Fruit fly (Drosophila melanogaster) whole organism, embryonic: ENCODE results near the gene Tom40.

ENCODE experiments used
- ATbp ChIP-seq: fragments of 200-800 bp; sonication (Bioruptor generic); optimal IDR thresholded peaks from 2 replicates; lab custom pipeline; 2017; ENCODE audit warnings: missing biosample characterization, mild to moderate bottlenecking, missing genetic modification characterization, missing genetic modification reagents
- B-H2 ChIP-seq: fragments of 200-800 bp; sonication (Bioruptor generic); optimal IDR thresholded peaks from 2 replicates; lab custom pipeline; 2018; ENCODE audit warnings: missing biosample characterization, mild to moderate bottlenecking, missing genetic modification characterization
- CG10274 ChIP-seq: fragments of 200-800 bp; sonication (Bioruptor generic); optimal IDR thresholded peaks from 3 replicates; lab custom pipeline; 2017; ENCODE audit warnings: missing biosample characterization, mild to moderate bottlenecking, missing genetic modification characterization
- CG10431 ChIP-seq: fragments of 200-800 bp; sonication (Bioruptor generic); optimal IDR thresholded peaks from 3 replicates; lab custom pipeline; 2018; ENCODE audit warnings: missing biosample characterization, mild to moderate bottlenecking, missing genetic modification characterization
- CG13296 ChIP-seq: fragments of 200-800 bp; sonication (Bioruptor generic); optimal IDR thresholded peaks from 3 replicates; lab custom pipeline; 2018; ENCODE audit warnings: missing biosample characterization, mild to moderate bottlenecking, missing genetic modification characterization
- CG13624 ChIP-seq: fragments of 200-800 bp; sonication (Bioruptor generic); optimal IDR thresholded peaks from 2 replicates; lab custom pipeline; 2016; ENCODE audit warnings: missing biosample characterization, missing genetic modification characterization
- CG14441 ChIP-seq: fragments of 200-800 bp; sonication (Bioruptor generic); IDR thresholded peaks from 2 replicates; pipeline ENCODE4 v1.3.6; 2022; ENCODE audit warnings: missing biosample characterization, missing genetic modification characterization
- CG16863 ChIP-seq: fragments of 200-800 bp; sonication (Bioruptor generic); optimal IDR thresholded peaks from 3 replicates; lab custom pipeline; 2016; ENCODE audit warnings: missing biosample characterization, missing genetic modification characterization
- CG17186 ChIP-seq: fragments of 200-800 bp; sonication (Bioruptor generic); optimal IDR thresholded peaks from 3 replicates; lab custom pipeline; 2017; ENCODE audit warnings: missing biosample characterization, missing genetic modification reagents, missing genetic modification characterization
- CG17612 ChIP-seq: fragments of 200-800 bp; sonication (Bioruptor generic); IDR thresholded peaks from 2 replicates; pipeline ENCODE4 v1.3.6; 2022; ENCODE audit warnings: missing biosample characterization, missing genetic modification characterization
- CG18476 ChIP-seq: fragments of 200-800 bp; sonication (Bioruptor generic); optimal IDR thresholded peaks from 2 replicates; lab custom pipeline; 2016; ENCODE audit warnings: missing biosample characterization, mild to moderate bottlenecking, missing genetic modification characterization
- CG2202 ChIP-seq: fragments of 200-800 bp; sonication (Bioruptor generic); optimal IDR thresholded peaks from 2 replicates; lab custom pipeline; 2018; ENCODE audit warnings: missing biosample characterization, mild to moderate bottlenecking, missing genetic modification characterization
- CG4360 ChIP-seq: fragments of 200-800 bp; sonication (Bioruptor generic); IDR thresholded peaks from 2 replicates; pipeline ENCODE4 v1.3.6; 2022; ENCODE audit warnings: missing biosample characterization, missing genetic modification characterization
- CG4730 ChIP-seq: fragments of 200-800 bp; sonication (Bioruptor generic); IDR thresholded peaks from 2 replicates; pipeline ENCODE4 v1.3.6; 2022; ENCODE audit warnings: missing biosample characterization, missing genetic modification characterization
- CG7556 ChIP-seq: fragments of 200-800 bp; sonication (Bioruptor generic); optimal IDR thresholded peaks from 2 replicates; lab custom pipeline; 2017; ENCODE audit warnings: missing biosample characterization, mild to moderate bottlenecking, missing genetic modification characterization
- CG7987 ChIP-seq: fragments of 200-800 bp; sonication (Bioruptor generic); optimal IDR thresholded peaks from 2 replicates; lab custom pipeline; 2018; ENCODE audit warnings: missing biosample characterization, mild to moderate bottlenecking, missing genetic modification characterization, moderate library complexity
- CG8281 ChIP-seq: fragments of 200-800 bp; sonication (Bioruptor generic); optimal IDR thresholded peaks from 2 replicates; lab custom pipeline; 2018; ENCODE audit warnings: missing biosample characterization, mild to moderate bottlenecking, missing genetic modification characterization, moderate library complexity
- CG8924 ChIP-seq: fragments of 200-800 bp; optimal IDR thresholded peaks from 3 replicates; lab custom pipeline; 2019; ENCODE audit warnings: missing biosample characterization, mild to moderate bottlenecking, missing genetic modification characterization, moderate library complexity
- CG9817 ChIP-seq: fragments of 200-800 bp; sonication (Bioruptor generic); optimal IDR thresholded peaks from 2 replicates; lab custom pipeline; 2018; ENCODE audit warnings: missing biosample characterization, mild to moderate bottlenecking, missing genetic modification characterization, moderate library complexity
- H15 ChIP-seq: fragments of 200-800 bp; sonication (Bioruptor generic); IDR thresholded peaks from 3 replicates; pipeline ENCODE4 v1.3.6; 2022; ENCODE audit warnings: missing biosample characterization, missing genetic modification characterization
- HLH3B ChIP-seq: fragments of 200-800 bp; sonication (Bioruptor generic); IDR thresholded peaks from 2 replicates; pipeline ENCODE4 v1.3.6; 2022; ENCODE audit warnings: missing biosample characterization, missing genetic modification characterization
- Hey ChIP-seq: fragments of 200-800 bp; sonication (Bioruptor generic); optimal IDR thresholded peaks from 3 replicates; lab custom pipeline; 2018; ENCODE audit warnings: missing biosample characterization, mild to moderate bottlenecking, missing genetic modification characterization
- HmgD ChIP-seq: fragments of 200-800 bp; sonication (Bioruptor generic); optimal IDR thresholded peaks from 3 replicates; lab custom pipeline; 2016; ENCODE audit warnings: missing biosample characterization, missing genetic modification characterization
- Hr3 ChIP-seq: fragments of 200-800 bp; sonication (Bioruptor generic); optimal IDR thresholded peaks from 3 replicates; lab custom pipeline; 2016; ENCODE audit warnings: missing biosample characterization, missing genetic modification characterization
- MBD-R2 ChIP-seq: fragments of 200-800 bp; sonication (Bioruptor generic); IDR thresholded peaks from 2 replicates; pipeline ENCODE4 v1.3.6; 2022; ENCODE audit warnings: missing biosample characterization, missing genetic modification characterization
- Spps ChIP-seq: fragments of 200-800 bp; sonication (Bioruptor generic); optimal IDR thresholded peaks from 2 replicates; lab custom pipeline; 2018; ENCODE audit warnings: missing biosample characterization, mild to moderate bottlenecking, missing genetic modification characterization
- Ssrp ChIP-seq: fragments of 200-800 bp; sonication (Bioruptor generic); optimal IDR thresholded peaks from 2 replicates; lab custom pipeline; 2018; ENCODE audit warnings: missing biosample characterization, mild to moderate bottlenecking, missing genetic modification characterization, moderate library complexity
- ash1 ChIP-seq: fragments of 200-800 bp; sonication (Bioruptor generic); optimal IDR thresholded peaks from 2 replicates; lab custom pipeline; 2018; ENCODE audit warnings: missing biosample characterization, mild to moderate bottlenecking, missing genetic modification characterization
- bcd ChIP-seq: fragments of 200-800 bp; sonication (Bioruptor generic); optimal IDR thresholded peaks from 2 replicates; lab custom pipeline; 2017; ENCODE audit warnings: missing biosample characterization, mild to moderate bottlenecking, missing genetic modification characterization
- crc ChIP-seq: fragments of 200-800 bp; sonication (Bioruptor generic); optimal IDR thresholded peaks from 2 replicates; lab custom pipeline; 2016; ENCODE audit warnings: missing biosample characterization, missing genetic modification characterization
- dmrt99B ChIP-seq: fragments of 200-800 bp; sonication (Bioruptor generic); optimal IDR thresholded peaks from 2 replicates; lab custom pipeline; 2018; ENCODE audit warnings: missing biosample characterization, mild to moderate bottlenecking, missing genetic modification characterization, moderate library complexity
- esg ChIP-seq: fragments of 200-800 bp; sonication (Bioruptor generic); conservative IDR thresholded peaks from 2 replicates; pipeline ENCODE4 v1.3.6; 2022; ENCODE audit warnings: missing biosample characterization, missing genetic modification characterization
- lab ChIP-seq: fragments of 200-800 bp; sonication (Bioruptor generic); optimal IDR thresholded peaks from 3 replicates; lab custom pipeline; 2017; ENCODE audit warnings: missing biosample characterization, missing genetic modification characterization, mild to moderate bottlenecking, moderate library complexity, missing genetic modification reagents
- luna ChIP-seq: fragments of 200-800 bp; sonication (Bioruptor generic); optimal IDR thresholded peaks from 2 replicates; lab custom pipeline; 2016; ENCODE audit warnings: missing biosample characterization, missing genetic modification characterization
- p53 ChIP-seq: fragments of 200-800 bp; sonication (Bioruptor generic); optimal IDR thresholded peaks from 2 replicates; lab custom pipeline; 2016; ENCODE audit warnings: missing biosample characterization, missing genetic modification characterization
- peb ChIP-seq: fragments of 200-800 bp; sonication (Bioruptor generic); IDR thresholded peaks from 2 replicates; pipeline ENCODE4 v1.3.6; 2022; ENCODE audit warnings: missing biosample characterization, missing genetic modification characterization
- pum ChIP-seq: fragments of 200-800 bp; sonication (Bioruptor generic); optimal IDR thresholded peaks from 2 replicates; lab custom pipeline; 2016; ENCODE audit warnings: missing biosample characterization, missing genetic modification characterization
- pzg ChIP-seq: fragments of 200-800 bp; sonication (Bioruptor generic); optimal IDR thresholded peaks from 3 replicates; lab custom pipeline; 2018; ENCODE audit warnings: missing biosample characterization, mild to moderate bottlenecking, missing genetic modification characterization, moderate library complexity
- ro ChIP-seq: fragments of 200-800 bp; sonication (Bioruptor generic); IDR thresholded peaks from 2 replicates; pipeline ENCODE4 v1.3.6; 2022; ENCODE audit warnings: missing biosample characterization, missing genetic modification characterization
- sd ChIP-seq: fragments of 200-800 bp; sonication (Bioruptor generic); optimal IDR thresholded peaks from 3 replicates; lab custom pipeline; 2018; ENCODE audit warnings: missing biosample characterization, mild to moderate bottlenecking, missing genetic modification characterization, moderate library complexity
- slbo ChIP-seq: fragments of 200-800 bp; sonication (Bioruptor generic); IDR thresholded peaks from 2 replicates; pipeline ENCODE4 v1.3.6; 2022; ENCODE audit warnings: missing biosample characterization, missing genetic modification characterization
- so ChIP-seq: fragments of 200-800 bp; sonication (Bioruptor generic); IDR thresholded peaks from 3 replicates; pipeline ENCODE4 v1.3.6; 2022; ENCODE audit warnings: missing biosample characterization, missing genetic modification characterization
- tgo ChIP-seq: fragments of 200-800 bp; sonication (Bioruptor generic); IDR thresholded peaks from 3 replicates; pipeline ENCODE4 v1.3.6; 2022; ENCODE audit warnings: missing biosample characterization, missing genetic modification characterization
- tin ChIP-seq: fragments of 200-800 bp; sonication (Bioruptor generic); optimal IDR thresholded peaks from 3 replicates; lab custom pipeline; 2016; ENCODE audit warnings: missing biosample characterization, missing genetic modification characterization

Gene Tom40

dm6 chrX:7703001-7703864, 33.5 kb upstream of the Tom40 start (continued):
- TF ChIP-seq Spps (tag; lab: Kevin White, UChicago) (peak; percentile 5), pum (peak; percentile 95), MBD-R2 (GFP tag; lab: Robert Waterston, UW) (peak; percentile 47; the same call in 1 of the 2 replicates), esg (GFP tag; lab: Robert Waterston, UW) (peak; percentile 38; the same call in 1 of the 2 replicates), Hey (peak; percentile 30), CG16863 (GFP tag; lab: Kevin White, UChicago) (peak; percentile 16), Ssrp (tag; lab: Kevin White, UChicago) (peak; percentile 92), slbo (peak; percentile 84), CG10431 (GFP tag; lab: Kevin White, UChicago) (peak; percentile 37), peb (GFP tag; lab: Robert Waterston, UW) (peak; percentile 9; the same call in 1 of the 2 replicates), so (GFP tag; lab: Robert Waterston, UW) (peak; percentile 46; the same call in 1 of the 3 replicates), ATbp (GFP tag; lab: Kevin White, UChicago) (peak; percentile 18), CG13296 (peak; percentile 51), bcd (GFP tag; lab: Kevin White, UChicago) (peak; percentile 84), Hr3 (GFP tag; lab: Kevin White, UChicago) (peak; percentile 13), CG7556 (peak; percentile 24), B-H2 (peak; percentile 74), CG10274 (peak; percentile 38), sd (tag; lab: Kevin White, UChicago) (peak; percentile 77), H15 (GFP tag; lab: Robert Waterston, UW) (peak; percentile 32; the same call in 2 of the 3 replicates), CG8281 (tag; lab: Kevin White, UChicago) (peak; percentile 66), dmrt99B (tag; lab: Kevin White, UChicago) (peak; percentile 91), CG2202 (peak; percentile 72), CG13624 (peak; percentile 29), p53 (GFP tag; lab: Kevin White, UChicago) (peak; percentile 84), HLH3B (GFP tag; lab: Robert Waterston, UW) (peak; percentile 67), CG4730 (GFP tag; lab: Robert Waterston, UW) (peak; percentile 37; the same call in 1 of the 2 replicates), CG17612 (GFP tag; lab: Robert Waterston, UW) (0 out of 2 replicates have a peak, but pooled peaks have one; percentile 28), lab (peak; percentile 86), pzg (GFP tag; lab: Kevin White, UChicago) (peak; percentile 4), crc (GFP tag; lab: Kevin White, UChicago) (peak; percentile 96), HmgD (GFP tag; lab: Kevin White, UChicago) (peak; percentile 23), CG17186 (peak; percentile 24), CG4360 (GFP tag; lab: Robert Waterston, UW) (peak; percentile 39; the same call in 1 of the 2 replicates), ro (GFP tag; lab: Robert Waterston, UW) (peak; percentile 31; the same call in 1 of the 2 replicates), CG14441 (peak; percentile 74), tin (GFP tag; lab: Kevin White, UChicago) (peak; percentile 13), CG18476 (GFP tag; lab: Kevin White, UChicago) (peak; percentile 45), ash1 (GFP tag; lab: Kevin White, UChicago) (peak; percentile 66), luna (GFP tag; lab: Kevin White, UChicago) (peak; percentile 87), CG9817 (tag; lab: Kevin White, UChicago) (peak; percentile 63), tgo (GFP tag; lab: Robert Waterston, UW) (peak; percentile 51; the same call in 2 of the 3 replicates), CG7987 (GFP tag; lab: Kevin White, UChicago) (peak; percentile 80), CG8924 (tag; lab: Kevin White, UChicago) (peak; percentile 49)
- TF ChIP-seq, all 482 proteins: peak for 323; not testable (repeated sequence) for 159
